Fruit fly (Drosophila melanogaster): ENCODE data around the gene CG31140.

CG31140 gene

dm6 chr3R:23921701-23922501, 41.1 kb upstream of the CG31140 start (continued):
- TF ChIP-seq Dip2 (GFP tag; IDR thresholded peaks at IDR 0.05) (no peak), CG9876 (GFP tag; optimal IDR thresholded peaks at IDR 0.05) (no peak), inv (GFP tag; IDR thresholded peaks at IDR 0.05; ENCODE audit: partially characterized antibody) (no peak; the same call in 1 of the 2 replicates), tna (GFP tag; IDR thresholded peaks at IDR 0.05; ENCODE audit: partially characterized antibody) (no peak; the same call in 1 of the 2 replicates), CG10209 (GFP tag; optimal IDR thresholded peaks at IDR 0.05) (peak; percentile 48), dan (GFP tag; IDR thresholded peaks at IDR 0.05) (no peak), TFAM (GFP tag; optimal IDR thresholded peaks at IDR 0.05) (no peak), NC2α (GFP tag; optimal IDR thresholded peaks at IDR 0.05) (no peak), tin (GFP tag; optimal IDR thresholded peaks at IDR 0.05) (no peak), Hmr (GFP tag; optimal IDR thresholded peaks at IDR 0.05) (peak; percentile 42), klu (GFP tag; IDR thresholded peaks at IDR 0.05) (peak; percentile 58; the same call in 1 of the 2 replicates), chn (GFP tag; optimal IDR thresholded peaks at IDR 0.05) (no peak), corto (GFP tag; optimal IDR thresholded peaks at IDR 0.05) (no peak), dpn (GFP tag; optimal IDR thresholded peaks at IDR 0.05) (peak in 1 of 2 experiments; percentile 26), CG8281 (tag; optimal IDR thresholded peaks at IDR 0.05) (peak; percentile 12), CG4820 (GFP tag; optimal IDR thresholded peaks at IDR 0.05) (no peak), Jarid2 (GFP tag; optimal IDR thresholded peaks at IDR 0.05) (no peak), z (GFP tag; IDR thresholded peaks at IDR 0.05) (peak; percentile 94), CG2129 (GFP tag; IDR thresholded peaks at IDR 0.05; ENCODE audit: partially characterized antibody) (no peak), tio (GFP tag; optimal IDR thresholded peaks at IDR 0.05) (no peak), seq (GFP tag; IDR thresholded peaks at IDR 0.05) (no peak), prd (optimal IDR thresholded peaks at IDR 0.05) (no peak), prd (GFP tag; IDR thresholded peaks at IDR 0.05) (peak; percentile 32; the same call in 1 of the 3 replicates), Mes4 (GFP tag; optimal IDR thresholded peaks at IDR 0.05) (no peak), CG30431 (GFP tag; optimal IDR thresholded peaks at IDR 0.05) (no peak), Pdp1 (GFP tag; optimal IDR thresholded peaks at IDR 0.05) (no peak), D (optimal IDR thresholded peaks at IDR 0.05) (no peak), D (GFP tag; optimal IDR thresholded peaks at IDR 0.05) (peak; percentile 20), Lim3 (GFP tag; IDR thresholded peaks at IDR 0.05) (no peak), stc (GFP tag; IDR thresholded peaks at IDR 0.05) (peak; percentile 74), CG15514 (GFP tag; optimal IDR thresholded peaks at IDR 0.05) (peak; percentile 26), shn (GFP tag; optimal IDR thresholded peaks at IDR 0.05) (peak; percentile 2), tap (tag; optimal IDR thresholded peaks at IDR 0.05) (peak; percentile 39), zfh1 (GFP tag; IDR thresholded peaks at IDR 0.05) (peak; percentile 57; the same call in 1 of the 3 replicates), Awh (GFP tag; IDR thresholded peaks at IDR 0.05) (peak; percentile 54; the same call in 1 of the 2 replicates), CG15269 (tag; optimal IDR thresholded peaks at IDR 0.05) (peak; percentile 59), ac (GFP tag; optimal IDR thresholded peaks at IDR 0.05) (peak; percentile 26), CG1602 (GFP tag; optimal IDR thresholded peaks at IDR 0.05) (no peak), tup (GFP tag; optimal IDR thresholded peaks at IDR 0.05) (peak; percentile 12), CG2889 (GFP tag; IDR thresholded peaks at IDR 0.05) (0 out of 3 replicates have a peak, but pooled peaks have one; percentile 12), BtbVII (GFP tag; optimal IDR thresholded peaks at IDR 0.05) (no peak), gsb-n (tag; optimal IDR thresholded peaks at IDR 0.05) (no peak), luna (GFP tag; optimal IDR thresholded peaks at IDR 0.05) (no peak), Ets97D (GFP tag; optimal IDR thresholded peaks at IDR 0.05) (no peak), CG4707 (GFP tag; optimal IDR thresholded peaks at IDR 0.05) (peak; percentile 97), CG12219 (GFP tag; optimal IDR thresholded peaks at IDR 0.05) (no peak), CG4424 (GFP tag; optimal IDR thresholded peaks at IDR 0.05) (no peak), so (GFP tag; IDR thresholded peaks at IDR 0.05) (no peak), GATAe (GFP tag; conservative IDR thresholded peaks at IDR 0.05) (no peak), Kr (GFP tag; optimal IDR thresholded peaks at IDR 0.05) (peak; percentile 56)

Data from whole organism, embryonic.